ENCODE assay signal across 5 fruit fly cellular contexts in genomic region chr3R:26230016-26230415, dm6.
TF ChIP-seq lines count a peak whose summit lies in the region.

Gene CG12290, plus strand, starts transcription at chr3R:26230248.

TF ChIP-seq in whole organism, adult, 20 proteins besides CTCF, POLR2A, EP300 and RAD21 (continued from another document):
- peak; percentile 29 for TF ChIP-seq Crg-1 (GFP tag; optimal IDR thresholded peaks at IDR 0.05; lab: Kevin White, UChicago)
- TF ChIP-seq bab1 (GFP tag; optimal IDR thresholded peaks at IDR 0.05; lab: Kevin White, UChicago): peak; percentile 43

TF ChIP-seq in whole organism, embryonic, 481 proteins besides CTCF, POLR2A, EP300 and RAD21 (continued from another document and continues in another):
- peak; percentile 44 for TF ChIP-seq CG13296 (GFP tag; optimal IDR thresholded peaks at IDR 0.05; lab: Kevin White, UChicago)
- TF ChIP-seq HLH4C (GFP tag; IDR thresholded peaks at IDR 0.05; lab: Robert Waterston, UW; ENCODE audit: partially characterized antibody): peak; percentile 21; the same call in 2 of the 3 replicates
- TF ChIP-seq CG15269 (tag; optimal IDR thresholded peaks at IDR 0.05; lab: Kevin White, UChicago): peak; percentile 34
- peak; percentile 20 for TF ChIP-seq mirr (GFP tag; optimal IDR thresholded peaks at IDR 0.05; lab: Kevin White, UChicago)
- peak; percentile 62; the same call in 1 of the 3 replicates for TF ChIP-seq sr (GFP tag; IDR thresholded peaks at IDR 0.05; lab: Robert Waterston, UW)
- peak; percentile 20 for TF ChIP-seq CG1647 (GFP tag; optimal IDR thresholded peaks at IDR 0.05; lab: Kevin White, UChicago)
- no peak for TF ChIP-seq h (optimal IDR thresholded peaks at IDR 0.05; lab: Kevin White, UChicago)
- TF ChIP-seq CG7357 (GFP tag; IDR thresholded peaks at IDR 0.05; lab: Robert Waterston, UW): 0 out of 3 replicates have a peak, but pooled peaks have one; percentile 29
- peak; percentile 29 for TF ChIP-seq CG7839 (tag; optimal IDR thresholded peaks at IDR 0.05; lab: Kevin White, UChicago)
- peak; percentile 3 for TF ChIP-seq CG7786 (GFP tag; optimal IDR thresholded peaks at IDR 0.05; lab: Kevin White, UChicago)
- TF ChIP-seq ranshi (GFP tag; IDR thresholded peaks at IDR 0.05; lab: Robert Waterston, UW): peak; percentile 16; the same call in 1 of the 2 replicates
- peak; percentile 34; the same call in 1 of the 2 replicates for TF ChIP-seq CG11085 (GFP tag; IDR thresholded peaks at IDR 0.05; lab: Robert Waterston, UW)
- TF ChIP-seq Scr (GFP tag; IDR thresholded peaks at IDR 0.05; lab: Robert Waterston, UW; ENCODE audit: partially characterized antibody): peak; percentile 32
- TF ChIP-seq CG6765 (GFP tag; optimal IDR thresholded peaks at IDR 0.05; lab: Kevin White, UChicago): no peak
- TF ChIP-seq gt (GFP tag; IDR thresholded peaks at IDR 0.05; lab: Robert Waterston, UW): no peak
- peak; percentile 62; the same call in 3 of the 4 replicates for TF ChIP-seq Dll (GFP tag; IDR thresholded peaks at IDR 0.05; lab: Robert Waterston, UW; ENCODE audit: partially characterized antibody)
- peak; percentile 59 for TF ChIP-seq NFAT (GFP tag; IDR thresholded peaks at IDR 0.05; lab: Robert Waterston, UW)
- no peak for TF ChIP-seq Hr39 (optimal IDR thresholded peaks at IDR 0.05; lab: Kevin White, UChicago)
- TF ChIP-seq CG13624 (GFP tag; optimal IDR thresholded peaks at IDR 0.05; lab: Kevin White, UChicago): peak; percentile 41
- peak; percentile 13 for TF ChIP-seq Mes4 (GFP tag; optimal IDR thresholded peaks at IDR 0.05; lab: Kevin White, UChicago)
- peak; percentile 38 for TF ChIP-seq maf-S (GFP tag; optimal IDR thresholded peaks at IDR 0.05; lab: Kevin White, UChicago)
- no peak for TF ChIP-seq klu (GFP tag; IDR thresholded peaks at IDR 0.05; lab: Robert Waterston, UW)
- TF ChIP-seq al (GFP tag; IDR thresholded peaks at IDR 0.05; lab: Robert Waterston, UW): peak; percentile 31; the same call in 1 of the 2 replicates
- peak; percentile 69 for TF ChIP-seq CG34224 (GFP tag; IDR thresholded peaks at IDR 0.05; lab: Robert Waterston, UW; ENCODE audit: partially characterized antibody)
- peak; percentile 10 for TF ChIP-seq CG17829 (tag; optimal IDR thresholded peaks at IDR 0.05; lab: Kevin White, UChicago)
- peak; percentile 48 for TF ChIP-seq Atf-2 (GFP tag; optimal IDR thresholded peaks at IDR 0.05; lab: Kevin White, UChicago)
- peak; percentile 45 for TF ChIP-seq CG2120 (GFP tag; optimal IDR thresholded peaks at IDR 0.05; lab: Kevin White, UChicago)
- TF ChIP-seq CG11093 (GFP tag; IDR thresholded peaks at IDR 0.05; lab: Robert Waterston, UW): no peak
- TF ChIP-seq crc (GFP tag; optimal IDR thresholded peaks at IDR 0.05; lab: Kevin White, UChicago): no peak
- peak; percentile 21 for TF ChIP-seq Vsx1 (GFP tag; optimal IDR thresholded peaks at IDR 0.05; lab: Kevin White, UChicago)

TF ChIP-seq in whole organism, prepupa, 60 proteins besides CTCF, POLR2A, EP300 and RAD21 (continued from another document and continues in another):
- TF ChIP-seq Ets21C (GFP tag; optimal IDR thresholded peaks at IDR 0.05; lab: Kevin White, UChicago) (peak; percentile 17), fd59A (GFP tag; optimal IDR thresholded peaks at IDR 0.05; lab: Kevin White, UChicago) (no peak), CG10631 (GFP tag; optimal IDR thresholded peaks at IDR 0.05; lab: Kevin White, UChicago) (no peak), fkh (GFP tag; optimal IDR thresholded peaks at IDR 0.05; lab: Kevin White, UChicago) (peak; percentile 15), esn (GFP tag; optimal IDR thresholded peaks at IDR 0.05; lab: Kevin White, UChicago) (peak; percentile 45), CG3032 (tag; optimal IDR thresholded peaks at IDR 0.05; lab: Kevin White, UChicago) (no peak), CG34406 (GFP tag; optimal IDR thresholded peaks at IDR 0.05; lab: Kevin White, UChicago) (no peak), Lpt (GFP tag; optimal IDR thresholded peaks at IDR 0.05; lab: Kevin White, UChicago) (peak; percentile 36), dac (GFP tag; optimal IDR thresholded peaks at IDR 0.05; lab: Kevin White, UChicago) (no peak), eg (GFP tag; IDR thresholded peaks at IDR 0.05; lab: Robert Waterston, UW) (peak; percentile 78; the same call in 2 of the 3 replicates), Eip75B (GFP tag; optimal IDR thresholded peaks at IDR 0.05; lab: Kevin White, UChicago) (peak; percentile 11), svp (GFP tag; lab: Kevin White, UChicago) (peak; percentile 82), vri (GFP tag; optimal IDR thresholded peaks at IDR 0.05; lab: Kevin White, UChicago) (peak; percentile 43), Gug (GFP tag; IDR thresholded peaks at IDR 0.05; lab: Robert Waterston, UW) (no peak), Sox14 (GFP tag; optimal IDR thresholded peaks at IDR 0.05; lab: Kevin White, UChicago) (peak; percentile 27), Hr4 (GFP tag; optimal IDR thresholded peaks at IDR 0.05; lab: Kevin White, UChicago) (peak; percentile 9), CG8319 (GFP tag; optimal IDR thresholded peaks at IDR 0.05; lab: Kevin White, UChicago) (no peak), salr (GFP tag; optimal IDR thresholded peaks at IDR 0.05; lab: Kevin White, UChicago) (peak in 1 of 2 experiments; percentile 15), CG3919 (GFP tag; optimal IDR thresholded peaks at IDR 0.05; lab: Kevin White, UChicago) (peak; percentile 57), CG11762 (GFP tag; optimal IDR thresholded peaks at IDR 0.05; lab: Kevin White, UChicago; ENCODE audit: insufficient read depth) (no peak), Sox15 (GFP tag; optimal IDR thresholded peaks at IDR 0.05; lab: Kevin White, UChicago) (peak; percentile 4), Sox102F (GFP tag; optimal IDR thresholded peaks at IDR 0.05; lab: Kevin White, UChicago) (peak; percentile 18), achi (GFP tag; optimal IDR thresholded peaks at IDR 0.05; lab: Kevin White, UChicago) (no peak), CG6276 (GFP tag; optimal IDR thresholded peaks at IDR 0.05; lab: Kevin White, UChicago) (peak; percentile 19), CG6792 (GFP tag; optimal IDR thresholded peaks at IDR 0.05; lab: Kevin White, UChicago) (no peak), CG1621 (tag; optimal IDR thresholded peaks at IDR 0.05; lab: Kevin White, UChicago) (peak; percentile 38), net (GFP tag; optimal IDR thresholded peaks at IDR 0.05; lab: Kevin White, UChicago) (peak; percentile 43), CG8632 (GFP tag; optimal IDR thresholded peaks at IDR 0.05; lab: Kevin White, UChicago) (peak; percentile 38), cyc (GFP tag; optimal IDR thresholded peaks at IDR 0.05; lab: Kevin White, UChicago) (peak; percentile 11), Ets96B (tag; optimal IDR thresholded peaks at IDR 0.05; lab: Kevin White, UChicago) (peak; percentile 8), Smox (GFP tag; optimal IDR thresholded peaks at IDR 0.05; lab: Kevin White, UChicago) (peak; percentile 19), CG10669 (GFP tag; optimal IDR thresholded peaks at IDR 0.05; lab: Kevin White, UChicago) (no peak), Met (GFP tag; optimal IDR thresholded peaks at IDR 0.05; lab: Kevin White, UChicago) (peak; percentile 21), spab (GFP tag; optimal IDR thresholded peaks at IDR 0.05; lab: Kevin White, UChicago) (no peak)

TF ChIP-seq in whole organism, pupa, 21 proteins besides CTCF, POLR2A, EP300 and RAD21 (continued from another document):
- TF ChIP-seq CG15710 (tag; optimal IDR thresholded peaks at IDR 0.05; lab: Kevin White, UChicago): peak; percentile 7

TF ChIP-seq in whole organism, wandering third instar larva, 38 proteins besides CTCF, POLR2A, EP300 and RAD21 (continued from another document):
- TF ChIP-seq psq (GFP tag; optimal IDR thresholded peaks at IDR 0.05; lab: Kevin White, UChicago): peak; percentile 32
- peak; percentile 33 for TF ChIP-seq br (GFP tag; optimal IDR thresholded peaks at IDR 0.05; lab: Kevin White, UChicago)
- peak; percentile 12 for TF ChIP-seq OdsH (GFP tag; optimal IDR thresholded peaks at IDR 0.05; lab: Kevin White, UChicago)
- TF ChIP-seq foxo (GFP tag; optimal IDR thresholded peaks at IDR 0.05; lab: Kevin White, UChicago): peak in 1 of 2 experiments; percentile 29
- no peak for TF ChIP-seq Dfd (GFP tag; optimal IDR thresholded peaks at IDR 0.05; lab: Kevin White, UChicago)
- TF ChIP-seq Hr78 (GFP tag; optimal IDR thresholded peaks at IDR 0.05; lab: Kevin White, UChicago): no peak
- no peak for TF ChIP-seq CrebA (GFP tag; optimal IDR thresholded peaks at IDR 0.05; lab: Kevin White, UChicago; ENCODE audit: borderline replicate concordance)
- TF ChIP-seq fru (GFP tag; optimal IDR thresholded peaks at IDR 0.05; lab: Kevin White, UChicago): peak; percentile 17
- TF ChIP-seq CG32264 (GFP tag; optimal IDR thresholded peaks at IDR 0.05; lab: Kevin White, UChicago): no peak
- no peak for TF ChIP-seq ey (GFP tag; optimal IDR thresholded peaks at IDR 0.05; lab: Kevin White, UChicago)
- no peak for TF ChIP-seq lola (GFP tag; optimal IDR thresholded peaks at IDR 0.05; lab: Kevin White, UChicago)
- peak; percentile 44 for TF ChIP-seq Hr83 (GFP tag; optimal IDR thresholded peaks at IDR 0.05; lab: Kevin White, UChicago; ENCODE audit: poor library complexity, severe bottlenecking)
- peak; percentile 67 for TF ChIP-seq h (GFP tag; optimal IDR thresholded peaks at IDR 0.05; lab: Kevin White, UChicago)
- TF ChIP-seq Mio (GFP tag; optimal IDR thresholded peaks at IDR 0.05; lab: Kevin White, UChicago): no peak
- TF ChIP-seq rgr (GFP tag; optimal IDR thresholded peaks at IDR 0.05; lab: Kevin White, UChicago): peak; percentile 42
- no peak for TF ChIP-seq dmrt93B (GFP tag; optimal IDR thresholded peaks at IDR 0.05; lab: Kevin White, UChicago)
- TF ChIP-seq sage (GFP tag; optimal IDR thresholded peaks at IDR 0.05; lab: Kevin White, UChicago): no peak
TF ChIP-seq in whole organism, wandering third instar larva: peak in this region for 15.
